Comparison of ENCODE assay signal across 5 worm cellular contexts in genomic region chrII:2442243-2442642, ce11.
A peak's percentile ranks its signal among the peaks of the same experiment; 100 is the strongest.
TF ChIP-seq lines count a peak whose summit lies in the region.

No protein-coding gene starts in this region.

TF ChIP-seq in whole organism, L1 larva, 84 proteins besides CTCF, POLR2A, EP300 and RAD21 (continues in another document):
- TF ChIP-seq efl-1 (optimal IDR thresholded peaks at IDR 0.05; lab: Kevin White, UChicago) (peak in 1 of 2 experiments; percentile 20), efl-1 (GFP tag; optimal IDR thresholded peaks at IDR 0.05 in 1 of 2; lab: Kevin White, UChicago) (peak in 1 of 2 experiments; percentile 92), nhr-20 (tag; optimal IDR thresholded peaks at IDR 0.05; lab: Kevin White, UChicago) (peak; percentile 54), sptf-1 (tag; optimal IDR thresholded peaks at IDR 0.05; lab: Kevin White, UChicago) (no peak), unc-62 (GFP tag; optimal IDR thresholded peaks at IDR 0.05; lab: Kevin White, UChicago) (no peak), nhr-90 (tag; optimal IDR thresholded peaks at IDR 0.05; lab: Kevin White, UChicago; ENCODE audit: poor library complexity) (no peak), F16B12.6 (tag; optimal IDR thresholded peaks at IDR 0.05; lab: Kevin White, UChicago) (no peak), snpc-4 (tag; optimal IDR thresholded peaks at IDR 0.05; lab: Kevin White, UChicago) (no peak), ztf-11 (tag; optimal IDR thresholded peaks at IDR 0.05; lab: Kevin White, UChicago) (no peak), nhr-84 (tag; optimal IDR thresholded peaks at IDR 0.05; lab: Kevin White, UChicago) (no peak), lin-39 (tag; optimal IDR thresholded peaks at IDR 0.05; lab: Kevin White, UChicago) (no peak), ceh-88 (GFP tag; IDR thresholded peaks at IDR 0.05; lab: Robert Waterston, UW) (no peak), dsc-1 (tag; optimal IDR thresholded peaks at IDR 0.05; lab: Kevin White, UChicago) (no peak), lir-3 (tag; optimal IDR thresholded peaks at IDR 0.05; lab: Kevin White, UChicago; ENCODE audit: poor library complexity) (no peak), lin-13 (GFP tag; optimal IDR thresholded peaks at IDR 0.05; lab: Kevin White, UChicago) (no peak), grh-1 (GFP tag; IDR thresholded peaks at IDR 0.05; lab: Robert Waterston, UW) (no peak), zag-1 (tag; optimal IDR thresholded peaks at IDR 0.05; lab: Kevin White, UChicago) (no peak), jun-1 (tag; optimal IDR thresholded peaks at IDR 0.05; lab: Kevin White, UChicago) (no peak), fos-1 (tag; optimal IDR thresholded peaks at IDR 0.05; lab: Kevin White, UChicago) (peak; percentile 20)

TF ChIP-seq in whole organism, L2 larva, 48 proteins besides CTCF, POLR2A, EP300 and RAD21 (continues in another document):
- TF ChIP-seq nhr-6 (tag; optimal IDR thresholded peaks at IDR 0.05; lab: Kevin White, UChicago) (no peak), sem-4 (tag; optimal IDR thresholded peaks at IDR 0.05; lab: Kevin White, UChicago) (no peak), lin-13 (GFP tag; optimal IDR thresholded peaks at IDR 0.05; lab: Kevin White, UChicago) (peak; percentile 8), ceh-16 (tag; optimal IDR thresholded peaks at IDR 0.05; lab: Kevin White, UChicago) (peak; percentile 23), fos-1 (tag; optimal IDR thresholded peaks at IDR 0.05; lab: Kevin White, UChicago) (peak; percentile 31), ZK546.5 (tag; optimal IDR thresholded peaks at IDR 0.05; lab: Kevin White, UChicago) (no peak), nhr-129 (tag; optimal IDR thresholded peaks at IDR 0.05; lab: Kevin White, UChicago) (no peak), F13H6.1 (tag; optimal IDR thresholded peaks at IDR 0.05; lab: Kevin White, UChicago) (no peak), zag-1 (tag; optimal IDR thresholded peaks at IDR 0.05; lab: Kevin White, UChicago) (no peak), C34F6.9 (tag; optimal IDR thresholded peaks at IDR 0.05; lab: Kevin White, UChicago) (peak; percentile 13), snpc-4 (tag; optimal IDR thresholded peaks at IDR 0.05; lab: Kevin White, UChicago) (no peak), mdl-1 (tag; optimal IDR thresholded peaks at IDR 0.05; lab: Kevin White, UChicago) (no peak), nhr-25 (tag; optimal IDR thresholded peaks at IDR 0.05; lab: Kevin White, UChicago) (peak; percentile 33), ceh-82 (tag; optimal IDR thresholded peaks at IDR 0.05; lab: Kevin White, UChicago) (no peak), blmp-1 (tag; optimal IDR thresholded peaks at IDR 0.05; lab: Kevin White, UChicago; ENCODE audit: insufficient read depth) (no peak), peb-1 (tag; optimal IDR thresholded peaks at IDR 0.05; lab: Kevin White, UChicago) (no peak), crh-2 (tag; optimal IDR thresholded peaks at IDR 0.05; lab: Kevin White, UChicago) (peak; percentile 36), ztf-11 (tag; optimal IDR thresholded peaks at IDR 0.05; lab: Kevin White, UChicago) (no peak), sma-9 (GFP tag; optimal IDR thresholded peaks at IDR 0.05; lab: Kevin White, UChicago) (peak; percentile 89), sma-9 (tag; optimal IDR thresholded peaks at IDR 0.05; lab: Kevin White, UChicago) (no peak)

TF ChIP-seq in whole organism, L3 larva, 47 proteins besides CTCF, POLR2A, EP300 and RAD21:
- TF ChIP-seq nhr-23 (tag; optimal IDR thresholded peaks at IDR 0.05; lab: Kevin White, UChicago) (peak; percentile 29), fkh-2 (tag; optimal IDR thresholded peaks at IDR 0.05; lab: Kevin White, UChicago) (no peak), elt-2 (tag; optimal IDR thresholded peaks at IDR 0.05; lab: Kevin White, UChicago) (peak; percentile 53), nhr-25 (tag; optimal IDR thresholded peaks at IDR 0.05; lab: Kevin White, UChicago) (peak; percentile 48)

TF ChIP-seq in whole organism, L4 larva, 104 proteins besides CTCF, POLR2A, EP300 and RAD21:
- TF ChIP-seq hlh-30 (tag; optimal IDR thresholded peaks at IDR 0.05; lab: Kevin White, UChicago; ENCODE audit: insufficient read depth): peak; percentile 20
- peak; percentile 33 for TF ChIP-seq dve-1 (tag; optimal IDR thresholded peaks at IDR 0.05; lab: Kevin White, UChicago; ENCODE audit: insufficient read depth)
- no peak for TF ChIP-seq daf-16 (GFP tag; optimal IDR thresholded peaks at IDR 0.05; lab: Kevin White, UChicago)
- peak; percentile 26 for TF ChIP-seq daf-16 (tag; optimal IDR thresholded peaks at IDR 0.05; lab: Kevin White, UChicago)
- peak; percentile 42 for TF ChIP-seq hlh-11 (tag; optimal IDR thresholded peaks at IDR 0.05; lab: Kevin White, UChicago)
- peak; percentile 26; the same call in 1 of the 2 replicates for TF ChIP-seq dmd-6 (GFP tag; IDR thresholded peaks at IDR 0.05; lab: Robert Waterston, UW)
- peak in 1 of 2 experiments; percentile 10 for TF ChIP-seq lsy-2 (tag; optimal IDR thresholded peaks at IDR 0.05; lab: Kevin White, UChicago)
- TF ChIP-seq zfp-3 (GFP tag; conservative IDR thresholded peaks at IDR 0.05; lab: Robert Waterston, UW): no peak
- TF ChIP-seq mes-2 (tag; optimal IDR thresholded peaks at IDR 0.05; lab: Kevin White, UChicago; ENCODE audit: poor library complexity, severe bottlenecking): peak; percentile 46
- TF ChIP-seq nhr-6 (tag; optimal IDR thresholded peaks at IDR 0.05; lab: Kevin White, UChicago): no peak
- TF ChIP-seq zip-2 (tag; optimal IDR thresholded peaks at IDR 0.05; lab: Kevin White, UChicago): no peak
- peak; percentile 42 for TF ChIP-seq mep-1 (tag; optimal IDR thresholded peaks at IDR 0.05; lab: Kevin White, UChicago)

TF ChIP-seq in whole organism, young adult, 124 proteins besides CTCF, POLR2A, EP300 and RAD21:
- TF ChIP-seq nhr-80 (tag; optimal IDR thresholded peaks at IDR 0.05; lab: Kevin White, UChicago): peak; percentile 30
- TF ChIP-seq dpl-1 (GFP tag; optimal IDR thresholded peaks at IDR 0.05; lab: Kevin White, UChicago): no peak
- TF ChIP-seq zfh-2 (GFP tag; conservative IDR thresholded peaks at IDR 0.05; lab: Robert Waterston, UW): no peak
TF ChIP-seq in whole organism, young adult: peak in this region for 1.
